Worm (Caenorhabditis elegans) whole organism, L1 larva: ENCODE measurements around the gene twk-7.

Experiments
- C34B4.2 ChIP-seq: sonication (generic microtip); optimal IDR thresholded peaks from 2 replicates; lab custom pipeline; 2017; ENCODE audit warnings: mild to moderate bottlenecking, missing genetic modification characterization, missing compliant biosample characterization
- F16B12.6 ChIP-seq: fragments of 150-350 bp; optimal IDR thresholded peaks from 2 replicates; lab custom pipeline; 2014; ENCODE audit warnings: missing biosample characterization, missing genetic modification characterization
- aha-1 ChIP-seq: fragments of 150-350 bp; optimal IDR thresholded peaks from 2 replicates; lab custom pipeline; 2014; ENCODE audit warnings: missing biosample characterization, missing genetic modification characterization
- alr-1 ChIP-seq: fragments of 200-800 bp; sonication (Bioruptor generic); optimal IDR thresholded peaks from 2 replicates; lab custom pipeline; 2018; ENCODE audit warnings: borderline replicate concordance, mild to moderate bottlenecking, missing genetic modification characterization, missing compliant biosample characterization
- blmp-1 ChIP-seq: fragments of 150-350 bp; optimal IDR thresholded peaks from 2 replicates; lab custom pipeline; 2014; ENCODE audit warnings: missing biosample characterization, missing genetic modification characterization
- ceh-63 ChIP-seq: fragments of 200-800 bp; sonication (Bioruptor generic); optimal IDR thresholded peaks from 2 replicates; lab custom pipeline; 2018; ENCODE audit warnings: mild to moderate bottlenecking, missing genetic modification characterization, missing compliant biosample characterization
- ceh-88 ChIP-seq: fragments of 200-800 bp; sonication (Bioruptor generic); IDR thresholded peaks from 2 replicates; pipeline ENCODE4 v1.3.6; 2022; ENCODE audit warnings: missing genetic modification characterization, missing compliant biosample characterization
- dpl-1 ChIP-seq, 3 experiments: fragments of 150-350 bp in 2 of 3; sonication (generic microtip) in 1 of 3; optimal IDR thresholded peaks; 2 replicates each; lab custom pipeline; 2014 to 2017; ENCODE audit warnings: missing biosample characterization in 3 of 3, missing genetic modification characterization in 3 of 3, missing genetic modification reagents in 3 of 3
- dsc-1 ChIP-seq: sonication (generic microtip); optimal IDR thresholded peaks from 2 replicates; lab custom pipeline; 2016; ENCODE audit warnings: mild to moderate bottlenecking, missing genetic modification characterization, missing compliant biosample characterization
- efl-1 ChIP-seq, 4 experiments: fragments of 150-350 bp; optimal IDR thresholded peaks in 3 of 4; peaks in 1 of 4; 1 replicate in 1 of 4; 2 replicates in 3 of 4; lab custom pipeline; 2014; ENCODE audit warnings: missing biosample characterization in 2 of 4, missing genetic modification characterization in 2 of 4, missing genetic modification reagents in 2 of 4
- efl-3 ChIP-seq: fragments of 200-800 bp; sonication (Bioruptor generic); optimal IDR thresholded peaks from 2 replicates; lab custom pipeline; 2018; ENCODE audit warnings: mild to moderate bottlenecking, missing genetic modification characterization, missing compliant biosample characterization
- egl-13 ChIP-seq: sonication (generic microtip); optimal IDR thresholded peaks from 2 replicates; lab custom pipeline; 2016; ENCODE audit warnings: missing genotype, missing genetic modification reagents, missing genetic modification characterization, missing compliant biosample characterization
- fkh-4 ChIP-seq: sonication (generic microtip); optimal IDR thresholded peaks from 2 replicates; lab custom pipeline; 2016; ENCODE audit warnings: missing compliant biosample characterization, missing genetic modification characterization, borderline replicate concordance
- fkh-8 ChIP-seq: sonication (generic microtip); optimal IDR thresholded peaks from 2 replicates; lab custom pipeline; 2016; ENCODE audit warnings: mild to moderate bottlenecking, missing genetic modification characterization, missing compliant biosample characterization
- grh-1 ChIP-seq: fragments of 200-800 bp; sonication (Bioruptor generic); IDR thresholded peaks from 2 replicates; pipeline ENCODE4 v1.3.6; 2022; ENCODE audit warnings: missing genetic modification reagents, missing genetic modification characterization, missing compliant biosample characterization
- hlh-17 ChIP-seq: fragments of 200-800 bp; sonication (Bioruptor generic); optimal IDR thresholded peaks from 2 replicates; lab custom pipeline; 2018; ENCODE audit warnings: missing genetic modification characterization, mild to moderate bottlenecking, missing compliant biosample characterization, moderate library complexity, borderline replicate concordance
- hlh-4 ChIP-seq: sonication (generic microtip); optimal IDR thresholded peaks from 2 replicates; lab custom pipeline; 2016; ENCODE audit warnings: mild to moderate bottlenecking, missing genetic modification characterization, missing compliant biosample characterization
- lin-14 ChIP-seq: fragments of 200-800 bp; sonication (Bioruptor generic); optimal IDR thresholded peaks from 2 replicates; lab custom pipeline; 2018; ENCODE audit warnings: mild to moderate bottlenecking, missing genetic modification characterization, moderate library complexity, missing compliant biosample characterization
- lir-3 ChIP-seq: sonication (generic microtip); optimal IDR thresholded peaks from 2 replicates; lab custom pipeline; 2016; ENCODE audit warnings: mild to moderate bottlenecking, missing genetic modification characterization, moderate library complexity, missing compliant biosample characterization; ENCODE audit not compliant: poor library complexity
- mdl-1 ChIP-seq, 2 experiments: fragments of 150-350 bp; optimal IDR thresholded peaks; 2 replicates each; lab custom pipeline; 2014 to 2017; ENCODE audit warnings: missing biosample characterization in 2 of 2, missing genetic modification characterization in 2 of 2, inconsistent platforms in 1 of 2
- mef-2 ChIP-seq: fragments of 150-350 bp; optimal IDR thresholded peaks from 2 replicates; lab custom pipeline; 2014; ENCODE audit warnings: missing biosample characterization, missing genetic modification characterization
- mep-1 ChIP-seq: fragments of 150-350 bp; optimal IDR thresholded peaks from 2 replicates; lab custom pipeline; 2014; ENCODE audit warnings: missing biosample characterization, missing genetic modification characterization
- nhr-12 ChIP-seq: sonication (generic microtip); optimal IDR thresholded peaks from 2 replicates; lab custom pipeline; 2017; ENCODE audit warnings: missing biosample characterization, missing genetic modification characterization
- nhr-19 ChIP-seq: fragments of 200-800 bp; sonication (Bioruptor generic); conservative IDR thresholded peaks from 2 replicates; pipeline ENCODE4 v1.3.6; 2022; ENCODE audit warnings: missing genetic modification characterization, missing compliant biosample characterization
- nhr-76 ChIP-seq: sonication (generic microtip); optimal IDR thresholded peaks from 2 replicates; lab custom pipeline; 2017; ENCODE audit warnings: missing biosample characterization, missing genetic modification characterization
- nhr-77 ChIP-seq: fragments of 150-350 bp; optimal IDR thresholded peaks from 2 replicates; lab custom pipeline; 2014; ENCODE audit warnings: missing biosample characterization, missing genetic modification characterization
- pax-3 ChIP-seq: fragments of 200-800 bp; sonication (Bioruptor generic); optimal IDR thresholded peaks from 2 replicates; lab custom pipeline; 2018; ENCODE audit warnings: mild to moderate bottlenecking, missing genetic modification characterization, moderate library complexity, missing compliant biosample characterization
- pqm-1 ChIP-seq: sonication (generic microtip); optimal IDR thresholded peaks from 3 replicates; lab custom pipeline; 2017; ENCODE audit warnings: missing biosample characterization, missing genetic modification characterization
- snpc-4 ChIP-seq: fragments of 150-350 bp; optimal IDR thresholded peaks from 2 replicates; lab custom pipeline; 2014; ENCODE audit warnings: missing biosample characterization, missing genetic modification characterization
- snu-23 ChIP-seq: sonication (generic microtip); optimal IDR thresholded peaks from 2 replicates; lab custom pipeline; 2016; ENCODE audit warnings: missing genetic modification characterization, missing compliant biosample characterization
- sox-4 ChIP-seq: sonication (generic microtip); optimal IDR thresholded peaks from 2 replicates; lab custom pipeline; 2016; ENCODE audit warnings: missing genetic modification characterization, missing compliant biosample characterization
- unc-62 ChIP-seq: fragments of 150-350 bp; optimal IDR thresholded peaks from 2 replicates; lab custom pipeline; 2014; ENCODE audit warnings: missing biosample characterization, missing genetic modification reagents, missing genetic modification characterization
- unc-86 ChIP-seq: sonication (generic microtip); optimal IDR thresholded peaks from 2 replicates; lab custom pipeline; 2016; ENCODE audit warnings: missing genetic modification characterization, missing compliant biosample characterization
- zip-4 ChIP-seq: fragments of 200-800 bp; sonication (Bioruptor generic); optimal IDR thresholded peaks from 2 replicates; lab custom pipeline; 2018; ENCODE audit warnings: mild to moderate bottlenecking, missing genetic modification characterization, moderate library complexity, missing compliant biosample characterization
- ztf-11 ChIP-seq, 2 experiments: sonication (generic microtip); optimal IDR thresholded peaks; 2 replicates each; lab custom pipeline; 2016 to 2017; ENCODE audit warnings: missing genetic modification characterization in 2 of 2, missing biosample characterization in 1 of 2, missing compliant biosample characterization in 1 of 2
- ztf-4 ChIP-seq: fragments of 150-350 bp; optimal IDR thresholded peaks from 2 replicates; lab custom pipeline; 2014; ENCODE audit warnings: missing biosample characterization, missing genetic modification characterization

twk-7 gene

DNA sequence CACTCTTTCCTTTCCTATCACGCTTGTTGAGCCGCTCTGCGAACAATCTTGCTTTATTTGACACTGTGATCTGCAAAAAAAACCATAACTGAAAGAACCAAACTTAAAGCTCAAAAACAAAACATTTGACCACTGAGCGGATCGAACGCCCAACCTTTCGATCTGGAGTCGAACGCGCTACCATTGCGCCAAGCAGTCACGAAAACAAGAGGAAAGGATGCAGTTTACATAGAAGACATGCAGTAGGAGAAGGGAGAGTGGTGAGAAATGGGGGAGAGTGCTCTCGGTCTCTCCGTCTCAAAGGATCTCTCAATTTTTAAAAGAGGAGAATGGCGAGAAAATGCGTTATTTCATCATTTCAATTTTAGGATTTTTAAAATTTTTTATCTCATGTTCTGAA, 34.8 kb upstream of the twk-7 start (continued):
- TF ChIP-seq hlh-17 (GFP tag; lab: Kevin White, UChicago) = no peak
- TF ChIP-seq mdl-1 (tag; optimal IDR thresholded peaks at IDR 0.05; lab: Kevin White, UChicago) = peak in 1 of 2 experiments; percentile 60
- peak; percentile 46 for TF ChIP-seq nhr-77 (tag; lab: Kevin White, UChicago)
- TF ChIP-seq grh-1 = no peak
- TF ChIP-seq pax-3 (tag; lab: Kevin White, UChicago) = peak; percentile 44
- TF ChIP-seq aha-1 = no peak
- peak; percentile 61 for TF ChIP-seq fkh-8 (tag; lab: Kevin White, UChicago)
- no peak for TF ChIP-seq alr-1 (tag; lab: Kevin White, UChicago)
- TF ChIP-seq lir-3 (tag; lab: Kevin White, UChicago) = peak; percentile 58
- no peak for TF ChIP-seq fkh-4 (tag; lab: Kevin White, UChicago)
- peak; percentile 8 for TF ChIP-seq snpc-4 (tag; lab: Kevin White, UChicago)

DNA sequence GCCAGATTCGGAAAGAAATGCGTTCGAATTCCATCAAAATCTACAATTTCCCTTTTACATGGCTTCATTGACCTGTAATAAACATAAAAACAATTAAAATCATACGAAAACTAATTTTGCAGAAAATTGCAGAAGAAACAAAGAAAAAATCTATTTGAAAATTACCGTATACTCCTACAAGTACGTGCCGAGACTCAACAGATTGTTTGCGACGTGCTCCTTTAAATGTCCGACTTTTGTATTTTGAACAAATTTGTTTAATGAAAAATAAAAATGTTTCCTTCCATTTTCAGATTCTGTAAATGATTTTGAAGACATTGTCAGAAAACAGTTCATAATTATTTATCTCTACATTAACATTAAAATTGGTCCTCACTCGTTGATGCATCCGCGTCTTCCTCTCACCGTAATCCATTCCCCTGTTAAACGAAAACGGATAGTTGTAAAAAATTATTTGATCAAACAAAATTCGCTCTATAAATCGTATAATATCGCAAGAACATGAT, 31.5 kb upstream of the twk-7 start, which contains the start of gene pgl-2:
TSS of gene pgl-2 (minus strand) at position 456 of the 506 bp plus-strand sequence.
- TF ChIP-seq pqm-1 = no peak
- TF ChIP-seq ztf-11 (tag; optimal IDR thresholded peaks at IDR 0.05; lab: Kevin White, UChicago) = no peak
- TF ChIP-seq sox-4 (tag; lab: Kevin White, UChicago) = no peak
- TF ChIP-seq C34B4.2 (tag; lab: Kevin White, UChicago) = no peak
- TF ChIP-seq unc-62 (GFP tag; lab: Kevin White, UChicago) = no peak
- no peak for TF ChIP-seq ztf-4
- no peak for TF ChIP-seq grh-1
- no peak for TF ChIP-seq nhr-12 (tag; lab: Kevin White, UChicago)
- TF ChIP-seq unc-86 (tag; lab: Kevin White, UChicago) = no peak
- TF ChIP-seq egl-13 (tag; lab: Kevin White, UChicago) = no peak
- TF ChIP-seq F16B12.6 (tag; lab: Kevin White, UChicago) = no peak
- TF ChIP-seq nhr-76 (tag; lab: Kevin White, UChicago) = no peak
- no peak for TF ChIP-seq mef-2 (tag; lab: Kevin White, UChicago)
- TF ChIP-seq lin-14 (GFP tag; lab: Kevin White, UChicago) = no peak
- TF ChIP-seq pax-3 (tag; lab: Kevin White, UChicago) = no peak
- no peak for TF ChIP-seq efl-3
- TF ChIP-seq ceh-63 = no peak
- no peak for TF ChIP-seq dsc-1 (tag; lab: Kevin White, UChicago)

DNA sequence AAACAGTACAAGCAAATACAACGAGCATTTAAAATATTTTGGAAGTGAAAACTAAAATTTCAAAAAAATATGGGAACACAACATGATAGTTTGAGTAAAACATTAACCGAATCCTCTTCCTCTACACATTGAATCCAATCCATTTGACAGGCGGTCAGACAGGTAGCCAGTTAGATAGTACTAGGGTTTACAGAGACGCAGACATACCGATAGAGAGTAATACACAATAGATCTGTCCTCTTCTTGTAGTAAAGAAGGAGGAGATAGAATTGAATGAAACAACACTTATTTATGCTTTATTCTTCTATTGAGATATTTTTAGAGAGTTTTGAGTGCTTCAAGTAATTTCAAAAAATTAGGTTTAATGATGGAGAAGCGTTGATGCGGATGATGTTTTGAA, 25.2 kb upstream of the twk-7 start:
- peak; percentile 23 for TF ChIP-seq blmp-1 (tag; lab: Kevin White, UChicago)
- no peak for TF ChIP-seq nhr-19
- no peak for TF ChIP-seq pax-3 (tag; lab: Kevin White, UChicago)
- peak; percentile 0 to 9 for TF ChIP-seq efl-1 (optimal IDR thresholded peaks at IDR 0.05; lab: Kevin White, UChicago)
- no peak for TF ChIP-seq efl-1 (GFP tag; optimal IDR thresholded peaks at IDR 0.05 in 1 of 2; lab: Kevin White, UChicago)
- no peak for TF ChIP-seq nhr-12 (tag; lab: Kevin White, UChicago)
- TF ChIP-seq snu-23 (GFP tag; lab: Kevin White, UChicago) = peak; percentile 34
- TF ChIP-seq hlh-4 (tag; lab: Kevin White, UChicago) = no peak
- peak; percentile 16 for TF ChIP-seq mep-1 (tag; lab: Kevin White, UChicago)
- no peak for TF ChIP-seq egl-13 (tag; lab: Kevin White, UChicago)
- TF ChIP-seq ceh-88 = no peak

DNA sequence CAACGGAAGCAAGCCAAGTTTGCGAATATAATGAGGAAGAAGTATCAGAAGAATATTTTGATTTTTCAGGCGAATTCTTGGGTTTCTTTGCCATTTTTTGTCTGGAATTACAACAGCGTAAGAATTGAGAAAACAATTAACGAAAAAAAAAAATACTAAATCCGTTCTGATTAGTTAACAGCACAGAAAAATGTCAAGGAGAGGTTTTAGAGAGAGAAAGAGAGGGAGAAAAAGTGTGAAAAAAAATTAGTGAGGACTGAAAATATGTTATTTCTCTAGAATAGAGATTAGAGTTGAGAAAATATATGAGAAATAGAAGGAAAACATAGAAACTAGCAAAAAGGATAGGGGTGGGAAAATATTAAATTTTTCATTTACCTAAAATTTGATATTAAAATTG, 23.8 kb upstream of the twk-7 start, which contains the start of gene dpy-19:
TSS of gene dpy-19 (minus strand) at position 101 of the 400 bp plus-strand sequence.
- TF ChIP-seq zip-4 (GFP tag; lab: Kevin White, UChicago) (no peak), dpl-1 (GFP tag; optimal IDR thresholded peaks at IDR 0.05; lab: Kevin White, UChicago) (no peak), F16B12.6 (tag; lab: Kevin White, UChicago) (no peak)
- TF ChIP-seq, all 84 proteins: peak for 0
